Fruit fly (Drosophila melanogaster): ENCODE measurements around the gene SmE.

Gene SmE

dm6 chr2L:7916368-7916767 lies 31.1 kb upstream of the SmE start (continued):
- TF ChIP-seq pan (optimal IDR thresholded peaks at IDR 0.05) (no peak), HLH106 (tag; optimal IDR thresholded peaks at IDR 0.05) (peak; percentile 81), rgr (GFP tag; optimal IDR thresholded peaks at IDR 0.05) (peak; percentile 96), br (GFP tag; optimal IDR thresholded peaks at IDR 0.05) (peak; percentile 94), Rel (GFP tag; optimal IDR thresholded peaks at IDR 0.05) (no peak), Rel (tag; optimal IDR thresholded peaks at IDR 0.05) (peak; percentile 83), dmrt93B (GFP tag; optimal IDR thresholded peaks at IDR 0.05) (peak; percentile 69), foxo (GFP tag; optimal IDR thresholded peaks at IDR 0.05) (peak in 1 of 2 experiments; percentile 95)

dm6 chr2L:7914948-7915549 lies 29.8 kb upstream of the SmE start:
- TF ChIP-seq Hr78 (GFP tag; optimal IDR thresholded peaks at IDR 0.05) (no peak), Dfd (GFP tag; optimal IDR thresholded peaks at IDR 0.05) (peak; percentile 61), lola (GFP tag; optimal IDR thresholded peaks at IDR 0.05) (no peak), Hr83 (GFP tag; optimal IDR thresholded peaks at IDR 0.05; ENCODE audit: poor library complexity, severe bottlenecking) (no peak), ey (GFP tag; optimal IDR thresholded peaks at IDR 0.05) (no peak), pan (optimal IDR thresholded peaks at IDR 0.05) (no peak), fru (GFP tag; optimal IDR thresholded peaks at IDR 0.05) (no peak), Hnf4 (GFP tag; optimal IDR thresholded peaks at IDR 0.05) (no peak), GATAd (GFP tag; optimal IDR thresholded peaks at IDR 0.05) (no peak), OdsH (GFP tag; optimal IDR thresholded peaks at IDR 0.05) (no peak), Myc (optimal IDR thresholded peaks at IDR 0.05) (no peak), sage (GFP tag; optimal IDR thresholded peaks at IDR 0.05) (no peak), rgr (GFP tag; optimal IDR thresholded peaks at IDR 0.05) (peak; percentile 22), N (GFP tag; optimal IDR thresholded peaks at IDR 0.05) (no peak), usp (GFP tag; optimal IDR thresholded peaks at IDR 0.05) (no peak), dsf (GFP tag; optimal IDR thresholded peaks at IDR 0.05; ENCODE audit: borderline replicate concordance) (no peak), dl (GFP tag; optimal IDR thresholded peaks at IDR 0.05; ENCODE audit: insufficient read depth in 1 of 2, partially characterized antibody in 2 of 2) (no peak), Jra (GFP tag; optimal IDR thresholded peaks at IDR 0.05) (no peak), foxo (GFP tag; optimal IDR thresholded peaks at IDR 0.05) (peak in 1 of 2 experiments; percentile 18), Dif (GFP tag; optimal IDR thresholded peaks at IDR 0.05; ENCODE audit: partially characterized antibody) (no peak), sv (GFP tag; optimal IDR thresholded peaks at IDR 0.05) (no peak), Rel (GFP tag; optimal IDR thresholded peaks at IDR 0.05) (no peak), Rel (tag; optimal IDR thresholded peaks at IDR 0.05) (no peak), tai (GFP tag; optimal IDR thresholded peaks at IDR 0.05) (no peak), CrebA (GFP tag; optimal IDR thresholded peaks at IDR 0.05; ENCODE audit: borderline replicate concordance) (no peak), woc (GFP tag; optimal IDR thresholded peaks at IDR 0.05) (no peak), psq (GFP tag; optimal IDR thresholded peaks at IDR 0.05) (peak; percentile 7), Abd-B (GFP tag; optimal IDR thresholded peaks at IDR 0.05) (no peak), HLH106 (tag; optimal IDR thresholded peaks at IDR 0.05) (no peak), dmrt93B (GFP tag; optimal IDR thresholded peaks at IDR 0.05) (no peak), h (GFP tag; optimal IDR thresholded peaks at IDR 0.05) (no peak), Sp1 (GFP tag; optimal IDR thresholded peaks at IDR 0.05) (no peak), br (GFP tag; optimal IDR thresholded peaks at IDR 0.05) (no peak), Vsx2 (GFP tag; optimal IDR thresholded peaks at IDR 0.05; ENCODE audit: partially characterized antibody) (no peak), Mio (GFP tag; optimal IDR thresholded peaks at IDR 0.05) (no peak), CG32264 (GFP tag; optimal IDR thresholded peaks at IDR 0.05) (no peak), brk (GFP tag; optimal IDR thresholded peaks at IDR 0.05) (no peak)

dm6 chr2L:7912878-7913277 lies 27.6 kb upstream of the SmE start:
- TF ChIP-seq pan (optimal IDR thresholded peaks at IDR 0.05): no peak
- no peak for TF ChIP-seq dl (GFP tag; optimal IDR thresholded peaks at IDR 0.05; ENCODE audit: insufficient read depth in 1 of 2, partially characterized antibody in 2 of 2)
- TF ChIP-seq sage (GFP tag; optimal IDR thresholded peaks at IDR 0.05): no peak
- TF ChIP-seq lola (GFP tag; optimal IDR thresholded peaks at IDR 0.05): no peak
- TF ChIP-seq OdsH (GFP tag; optimal IDR thresholded peaks at IDR 0.05): no peak
- TF ChIP-seq Jra (GFP tag; optimal IDR thresholded peaks at IDR 0.05): no peak
- no peak for TF ChIP-seq Rel (GFP tag; optimal IDR thresholded peaks at IDR 0.05)
- TF ChIP-seq Rel (tag; optimal IDR thresholded peaks at IDR 0.05): no peak
- TF ChIP-seq usp (GFP tag; optimal IDR thresholded peaks at IDR 0.05): no peak
- TF ChIP-seq Mio (GFP tag; optimal IDR thresholded peaks at IDR 0.05): no peak
- TF ChIP-seq dmrt93B (GFP tag; optimal IDR thresholded peaks at IDR 0.05): no peak
- no peak for TF ChIP-seq h (GFP tag; optimal IDR thresholded peaks at IDR 0.05)
- no peak for TF ChIP-seq GATAd (GFP tag; optimal IDR thresholded peaks at IDR 0.05)
- TF ChIP-seq N (GFP tag; optimal IDR thresholded peaks at IDR 0.05): no peak
- TF ChIP-seq Dif (GFP tag; optimal IDR thresholded peaks at IDR 0.05; ENCODE audit: partially characterized antibody): no peak

All from whole organism, wandering third instar larva.